Fruit fly (Drosophila melanogaster): ENCODE data around the gene CG15482.

CG15482 gene

DNA sequence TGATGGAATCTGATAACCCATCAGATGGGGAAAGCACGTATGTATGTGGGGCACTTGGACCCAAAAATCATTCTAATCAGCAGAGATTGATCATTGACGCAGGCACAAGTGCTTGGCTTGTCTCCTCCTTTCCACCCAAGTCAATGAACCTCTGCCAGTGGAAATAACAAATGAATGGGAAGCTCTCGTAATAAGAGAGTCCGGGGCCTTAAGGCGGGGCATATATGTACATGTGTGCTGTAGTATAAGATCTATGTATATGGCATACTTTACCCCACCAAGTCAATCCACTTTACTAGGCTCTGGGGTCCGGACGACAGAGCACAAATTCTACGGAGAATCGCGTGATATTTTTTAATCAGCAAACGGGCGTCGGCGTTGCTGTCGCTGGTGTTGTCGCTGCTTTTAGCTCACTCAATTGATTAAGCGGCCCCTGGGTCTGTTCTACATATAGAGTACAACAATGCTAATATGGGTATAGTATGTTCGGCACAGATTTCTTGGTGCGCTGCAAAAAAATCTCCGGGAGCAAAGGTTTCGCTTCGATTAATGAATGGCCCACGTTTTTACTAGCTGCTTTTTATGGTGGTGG is 5.4 kb downstream of the CG15482 start:
- TF ChIP-seq CG8281 (tag; optimal IDR thresholded peaks at IDR 0.05) (no peak), CG17912 (GFP tag; optimal IDR thresholded peaks at IDR 0.05) (no peak), Xbp1 (GFP tag; optimal IDR thresholded peaks at IDR 0.05) (no peak), CG3065 (GFP tag; optimal IDR thresholded peaks at IDR 0.05) (no peak), eyg (GFP tag; optimal IDR thresholded peaks at IDR 0.05) (no peak), Dip2 (GFP tag; IDR thresholded peaks at IDR 0.05) (no peak), Hr39 (optimal IDR thresholded peaks at IDR 0.05) (no peak), fru (optimal IDR thresholded peaks at IDR 0.05) (no peak), Adf1 (GFP tag; IDR thresholded peaks at IDR 0.05) (peak; percentile 69; the same call in 1 of the 2 replicates), emc (GFP tag; optimal IDR thresholded peaks at IDR 0.05) (no peak), CG10147 (GFP tag; optimal IDR thresholded peaks at IDR 0.05) (no peak), Nf-YA (GFP tag; IDR thresholded peaks at IDR 0.05) (no peak), Dbx (GFP tag; IDR thresholded peaks at IDR 0.05) (no peak), TFAM (GFP tag; optimal IDR thresholded peaks at IDR 0.05) (no peak), cato (GFP tag; optimal IDR thresholded peaks at IDR 0.05; ENCODE audit: borderline replicate concordance) (no peak), CG2678 (tag; optimal IDR thresholded peaks at IDR 0.05) (peak; percentile 30), danr (GFP tag; IDR thresholded peaks at IDR 0.05) (no peak), Lpt (GFP tag; optimal IDR thresholded peaks at IDR 0.05) (no peak), pros (GFP tag; optimal IDR thresholded peaks at IDR 0.05) (no peak), nom (GFP tag; optimal IDR thresholded peaks at IDR 0.05) (peak; percentile 55), dmrt11E (tag; optimal IDR thresholded peaks at IDR 0.05) (no peak), Eip74EF (GFP tag; optimal IDR thresholded peaks at IDR 0.05) (no peak), odd (GFP tag; optimal IDR thresholded peaks at IDR 0.05) (no peak), CG31388 (GFP tag; optimal IDR thresholded peaks at IDR 0.05) (no peak), CG7987 (GFP tag; optimal IDR thresholded peaks at IDR 0.05) (peak; percentile 37), H2.0 (GFP tag; IDR thresholded peaks at IDR 0.05) (no peak), CG2875 (GFP tag; optimal IDR thresholded peaks at IDR 0.05) (no peak), nau (GFP tag; optimal IDR thresholded peaks at IDR 0.05) (no peak), CG14965 (GFP tag; optimal IDR thresholded peaks at IDR 0.05; ENCODE audit: borderline replicate concordance) (no peak), Chrac-16 (GFP tag; optimal IDR thresholded peaks at IDR 0.05) (no peak), Atf-2 (GFP tag; optimal IDR thresholded peaks at IDR 0.05) (no peak), CG10209 (GFP tag; optimal IDR thresholded peaks at IDR 0.05) (no peak), HmgD (GFP tag; optimal IDR thresholded peaks at IDR 0.05) (no peak), CG17186 (GFP tag; optimal IDR thresholded peaks at IDR 0.05) (no peak), C15 (GFP tag; IDR thresholded peaks at IDR 0.05) (no peak), knrl (GFP tag; IDR thresholded peaks at IDR 0.05; ENCODE audit: partially characterized antibody) (no peak), ab (GFP tag; optimal IDR thresholded peaks at IDR 0.05) (no peak), CG14014 (GFP tag; IDR thresholded peaks at IDR 0.05) (no peak), Nf-YC (tag; optimal IDR thresholded peaks at IDR 0.05) (no peak), CG1024 (GFP tag; IDR thresholded peaks at IDR 0.05) (no peak), CG31365 (tag; optimal IDR thresholded peaks at IDR 0.05) (no peak), Lim3 (GFP tag; IDR thresholded peaks at IDR 0.05) (no peak), pita (GFP tag; optimal IDR thresholded peaks at IDR 0.05) (no peak), wor (GFP tag; IDR thresholded peaks at IDR 0.05) (no peak), HHEX (GFP tag; optimal IDR thresholded peaks at IDR 0.05) (no peak), CG7271 (tag; optimal IDR thresholded peaks at IDR 0.05) (no peak), HmgZ (tag; optimal IDR thresholded peaks at IDR 0.05) (peak; percentile 50), CG3726 (GFP tag; IDR thresholded peaks at IDR 0.05) (no peak), bcd (GFP tag; optimal IDR thresholded peaks at IDR 0.05) (no peak), HLH3B (GFP tag; IDR thresholded peaks at IDR 0.05) (no peak), Ada2b (GFP tag; IDR thresholded peaks at IDR 0.05) (no peak), Spps (tag; optimal IDR thresholded peaks at IDR 0.05) (no peak)

Measured in whole organism, embryonic.